Worm (Caenorhabditis elegans) whole organism, young adult: Measurements from ENCODE around the gene nhr-247.

Source experiments
- ama-1 ChIP-seq, 3 experiments: fragments of 150-350 bp in 1 of 3; sonication (generic microtip) in 2 of 3; optimal IDR thresholded peaks; 2 replicates each; lab custom pipeline; 2014 to 2018; ENCODE audit warnings: missing biosample characterization in 2 of 3, missing genetic modification characterization in 2 of 3, missing genetic modification reagents in 2 of 3
- ceh-58 ChIP-seq: fragments of 200-800 bp; sonication (Bioruptor generic); IDR thresholded peaks from 2 replicates; pipeline ENCODE4 v1.3.6; 2022; ENCODE audit warnings: missing genetic modification characterization, missing compliant biosample characterization
- efl-1 ChIP-seq: fragments of 150-350 bp; optimal IDR thresholded peaks from 2 replicates; lab custom pipeline; 2014; ENCODE audit warnings: missing biosample characterization, missing genetic modification reagents, missing genetic modification characterization
- nfyb-1 ChIP-seq: fragments of 200-800 bp; sonication (Bioruptor generic); IDR thresholded peaks from 2 replicates; pipeline ENCODE4 v1.3.6; 2022; ENCODE audit warnings: missing genetic modification reagents, missing genetic modification characterization, missing compliant biosample characterization
- nhr-179 ChIP-seq: sonication (generic microtip); optimal IDR thresholded peaks from 2 replicates; lab custom pipeline; 2016; ENCODE audit warnings: mild to moderate bottlenecking, missing genetic modification characterization, missing compliant biosample characterization
- ztf-22 ChIP-seq: fragments of 200-800 bp; sonication (Bioruptor generic); optimal IDR thresholded peaks from 2 replicates; lab custom pipeline; 2018; ENCODE audit warnings: mild to moderate bottlenecking, missing genetic modification characterization, moderate library complexity, missing compliant biosample characterization
- ztf-6 ChIP-seq: fragments of 200-800 bp; sonication (Bioruptor generic); IDR thresholded peaks from 2 replicates; pipeline ENCODE4 v1.3.6; 2022; ENCODE audit warnings: missing genetic modification reagents, missing genetic modification characterization, missing compliant biosample characterization

DNA sequence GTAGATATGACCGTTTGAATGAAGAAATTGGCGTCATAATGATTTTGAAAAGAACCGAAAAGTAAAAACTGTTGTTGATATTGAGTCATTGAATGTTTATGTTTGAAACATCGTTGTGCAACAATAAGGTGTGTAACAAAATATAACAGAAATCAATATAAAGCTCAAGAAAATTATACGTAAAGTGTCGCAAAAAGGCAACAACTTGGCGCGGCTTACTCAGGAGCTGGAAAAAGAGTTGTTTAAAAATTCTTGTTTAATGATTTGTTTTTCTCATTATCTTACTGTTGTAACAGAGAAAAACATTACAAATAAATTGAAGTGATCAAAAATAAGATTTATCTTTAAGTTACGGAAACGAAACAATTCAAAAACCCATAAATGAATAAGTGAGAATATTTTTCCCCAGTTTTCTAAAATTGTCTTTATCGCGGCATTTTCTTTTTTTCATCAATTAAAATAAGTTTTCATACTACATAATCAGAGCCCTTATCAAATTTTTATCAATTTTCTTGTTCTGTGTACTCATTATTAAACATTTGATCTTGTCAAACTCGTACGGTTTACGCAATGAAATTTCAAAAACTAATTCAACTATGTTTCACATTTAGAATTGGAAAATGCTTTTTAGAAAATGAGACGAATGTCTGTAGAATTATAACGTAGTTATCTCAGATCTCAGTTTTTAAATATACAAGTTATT is 5.1 kb downstream of the nhr-247 start, which contains the start of gene ZK1037.6:
- TF ChIP-seq nhr-179 (tag; lab: Kevin White, UChicago) (no peak), ama-1 (optimal IDR thresholded peaks at IDR 0.05; lab: Kevin White, UChicago) (no peak), ama-1 (GFP tag; optimal IDR thresholded peaks at IDR 0.05; lab: Kevin White, UChicago) (no peak), ceh-58 (GFP tag; lab: Robert Waterston, UW) (no peak), efl-1 (GFP tag; lab: Kevin White, UChicago) (no peak), nfyb-1 (no peak), ztf-6 (GFP tag; lab: Robert Waterston, UW) (no peak), ztf-22 (no peak)
